Fruit fly (Drosophila melanogaster) whole organism, embryonic: Measurements from ENCODE around the gene Rad9.
A peak's percentile ranks its signal among the peaks of the same experiment; 100 is the strongest.

ENCODE experiments used
- B-H1 ChIP-seq: fragments of 200-800 bp; sonication (Bioruptor generic); IDR thresholded peaks from 3 replicates; pipeline ENCODE4 v1.3.6; 2022; ENCODE audit warnings: missing biosample characterization, missing genetic modification characterization
- CG10147 ChIP-seq: fragments of 200-800 bp; sonication (Bioruptor generic); optimal IDR thresholded peaks from 2 replicates; lab custom pipeline; 2019; ENCODE audit warnings: missing biosample characterization, mild to moderate bottlenecking, missing genetic modification characterization, moderate library complexity
- CG10274 ChIP-seq: fragments of 200-800 bp; sonication (Bioruptor generic); optimal IDR thresholded peaks from 3 replicates; lab custom pipeline; 2017; ENCODE audit warnings: missing biosample characterization, mild to moderate bottlenecking, missing genetic modification characterization
- CG11695 ChIP-seq: fragments of 200-800 bp; sonication (Bioruptor generic); IDR thresholded peaks from 3 replicates; pipeline ENCODE4 v1.3.6; 2022; ENCODE audit warnings: missing biosample characterization, missing genetic modification characterization
- CG11696 ChIP-seq: fragments of 200-800 bp; sonication (Bioruptor generic); IDR thresholded peaks from 2 replicates; pipeline ENCODE4 v1.3.6; 2022; ENCODE audit warnings: missing biosample characterization, missing genetic modification characterization
- CG1233 ChIP-seq: fragments of 200-800 bp; sonication (Bioruptor generic); optimal IDR thresholded peaks from 4 replicates; lab custom pipeline; 2018; ENCODE audit warnings: missing biosample characterization, mild to moderate bottlenecking, missing genetic modification characterization
- CG12942 ChIP-seq: fragments of 200-800 bp; sonication (Bioruptor generic); optimal IDR thresholded peaks from 3 replicates; lab custom pipeline; 2016; ENCODE audit warnings: missing biosample characterization, missing genetic modification characterization
- CG13123 ChIP-seq: fragments of 200-800 bp; sonication (Bioruptor generic); optimal IDR thresholded peaks from 2 replicates; lab custom pipeline; 2016; ENCODE audit warnings: missing biosample characterization, missing genetic modification characterization
- CG15601 ChIP-seq: fragments of 200-800 bp; sonication (Bioruptor generic); optimal IDR thresholded peaks from 3 replicates; lab custom pipeline; 2019; ENCODE audit warnings: missing biosample characterization, mild to moderate bottlenecking, missing genetic modification characterization, moderate library complexity
- CG17328 ChIP-seq: fragments of 200-800 bp; sonication (Bioruptor generic); IDR thresholded peaks from 2 replicates; pipeline ENCODE4 v1.3.6; 2022; ENCODE audit warnings: missing biosample characterization, missing genetic modification characterization
- CG18262 ChIP-seq: fragments of 200-800 bp; optimal IDR thresholded peaks from 3 replicates; lab custom pipeline; 2019; ENCODE audit warnings: missing biosample characterization, mild to moderate bottlenecking, missing genetic modification characterization, moderate library complexity
- CG2120 ChIP-seq: fragments of 200-800 bp; sonication (Bioruptor generic); optimal IDR thresholded peaks from 3 replicates; lab custom pipeline; 2016; ENCODE audit warnings: missing biosample characterization, missing genetic modification characterization
- CG2678 ChIP-seq: fragments of 200-800 bp; sonication (Bioruptor generic); optimal IDR thresholded peaks from 3 replicates; lab custom pipeline; 2019; ENCODE audit warnings: missing biosample characterization, mild to moderate bottlenecking, missing genetic modification characterization, moderate library complexity
- CG3995 ChIP-seq: fragments of 200-800 bp; sonication (Bioruptor generic); optimal IDR thresholded peaks from 3 replicates; lab custom pipeline; 2016; ENCODE audit warnings: missing biosample characterization, missing genetic modification characterization
- CG4328 ChIP-seq: fragments of 200-800 bp; sonication (Bioruptor generic); optimal IDR thresholded peaks from 3 replicates; lab custom pipeline; 2017; ENCODE audit warnings: missing biosample characterization, missing genetic modification reagents, missing genetic modification characterization
- CG4820 ChIP-seq: fragments of 200-800 bp; sonication (Bioruptor generic); optimal IDR thresholded peaks from 3 replicates; lab custom pipeline; 2016; ENCODE audit warnings: missing biosample characterization, missing genetic modification characterization
- CG5180 ChIP-seq: fragments of 200-800 bp; sonication (Bioruptor generic); optimal IDR thresholded peaks from 3 replicates; lab custom pipeline; 2017; ENCODE audit warnings: missing biosample characterization, missing genetic modification characterization, mild to moderate bottlenecking, moderate library complexity, missing genetic modification reagents
- CG7745 ChIP-seq: fragments of 200-800 bp; sonication (Bioruptor generic); optimal IDR thresholded peaks from 2 replicates; lab custom pipeline; 2018; ENCODE audit warnings: missing biosample characterization, mild to moderate bottlenecking, missing genetic modification characterization, moderate library complexity
- CG8478 ChIP-seq: fragments of >200 bp; optimal IDR thresholded peaks from 2 replicates; lab custom pipeline; 2018
- CG8765 ChIP-seq: fragments of 200-800 bp; sonication (Bioruptor generic); IDR thresholded peaks from 2 replicates; pipeline ENCODE4 v1.3.6; 2022; ENCODE audit warnings: missing biosample characterization, missing genetic modification characterization
- CG9215 ChIP-seq: fragments of 200-800 bp; sonication (Bioruptor generic); IDR thresholded peaks from 2 replicates; pipeline ENCODE4 v1.3.6; 2022; ENCODE audit warnings: missing biosample characterization, missing genetic modification characterization
- Chrac-16 ChIP-seq: fragments of 200-800 bp; sonication (Bioruptor generic); optimal IDR thresholded peaks from 3 replicates; lab custom pipeline; 2016; ENCODE audit warnings: missing biosample characterization, missing genetic modification characterization
- ERR ChIP-seq: fragments of 200-800 bp; sonication (Bioruptor generic); optimal IDR thresholded peaks from 2 replicates; lab custom pipeline; 2016; ENCODE audit warnings: missing biosample characterization, missing genetic modification characterization
- Hey ChIP-seq: fragments of 200-800 bp; sonication (Bioruptor generic); optimal IDR thresholded peaks from 3 replicates; lab custom pipeline; 2018; ENCODE audit warnings: missing biosample characterization, mild to moderate bottlenecking, missing genetic modification characterization
- NC2α ChIP-seq: fragments of 200-800 bp; sonication (Bioruptor generic); optimal IDR thresholded peaks from 2 replicates; lab custom pipeline; 2016; ENCODE audit warnings: missing biosample characterization, missing genetic modification characterization
- Oli ChIP-seq: fragments of 200-800 bp; sonication (Bioruptor generic); optimal IDR thresholded peaks from 2 replicates; lab custom pipeline; 2018; ENCODE audit warnings: missing biosample characterization, mild to moderate bottlenecking, missing genetic modification characterization, moderate library complexity
- Poxn ChIP-seq: fragments of 200-800 bp; sonication (Bioruptor generic); IDR thresholded peaks from 2 replicates; pipeline ENCODE4 v1.3.6; 2022; ENCODE audit warnings: missing biosample characterization, missing genetic modification characterization
- Taf1 ChIP-seq: fragments of 200-800 bp; sonication (Bioruptor generic); IDR thresholded peaks from 2 replicates; pipeline ENCODE4 v1.3.6; 2022; ENCODE audit warnings: missing biosample characterization, missing genetic modification characterization
- ash1 ChIP-seq: fragments of 200-800 bp; sonication (Bioruptor generic); optimal IDR thresholded peaks from 2 replicates; lab custom pipeline; 2018; ENCODE audit warnings: missing biosample characterization, mild to moderate bottlenecking, missing genetic modification characterization
- bsh ChIP-seq, 2 experiments: fragments of 200-800 bp; sonication (Bioruptor generic); optimal IDR thresholded peaks; 2 replicates each; lab custom pipeline; 2017 to 2018; ENCODE audit warnings: mild to moderate bottlenecking in 2 of 2, missing biosample characterization in 2 of 2, missing genetic modification characterization in 2 of 2, moderate library complexity in 1 of 2
- crp ChIP-seq, 2 experiments: fragments of 200-800 bp; sonication (Bioruptor generic); optimal IDR thresholded peaks; 2 replicates in 1 of 2; 3 replicates in 1 of 2; lab custom pipeline; 2017; ENCODE audit warnings: missing biosample characterization in 2 of 2, missing genetic modification characterization in 2 of 2, mild to moderate bottlenecking in 1 of 2, moderate library complexity in 1 of 2
- en ChIP-seq: fragments of 200-800 bp; sonication (Bioruptor generic); optimal IDR thresholded peaks from 2 replicates; lab custom pipeline; 2016; ENCODE audit warnings: missing biosample characterization, missing genetic modification characterization
- gro ChIP-seq: fragments of 200-800 bp; sonication (Bioruptor generic); optimal IDR thresholded peaks from 2 replicates; lab custom pipeline; 2016; ENCODE audit warnings: missing biosample characterization, missing genetic modification characterization
- kni ChIP-seq: fragments of 200-800 bp; sonication (Bioruptor generic); optimal IDR thresholded peaks from 3 replicates; lab custom pipeline; 2017; ENCODE audit warnings: mild to moderate bottlenecking, missing biosample characterization, missing genetic modification reagents, missing genetic modification characterization
- mam ChIP-seq: fragments of 200-800 bp; sonication (Bioruptor generic); optimal IDR thresholded peaks from 3 replicates; lab custom pipeline; 2016; ENCODE audit warnings: missing biosample characterization, missing genetic modification characterization
- p53 ChIP-seq: fragments of 200-800 bp; sonication (Bioruptor generic); optimal IDR thresholded peaks from 2 replicates; lab custom pipeline; 2016; ENCODE audit warnings: missing biosample characterization, missing genetic modification characterization
- peb ChIP-seq: fragments of 200-800 bp; sonication (Bioruptor generic); IDR thresholded peaks from 2 replicates; pipeline ENCODE4 v1.3.6; 2022; ENCODE audit warnings: missing biosample characterization, missing genetic modification characterization
- pfk ChIP-seq: fragments of 200-800 bp; sonication (Bioruptor generic); optimal IDR thresholded peaks from 2 replicates; lab custom pipeline; 2018; ENCODE audit warnings: missing biosample characterization, mild to moderate bottlenecking, missing genetic modification characterization, moderate library complexity
- phol ChIP-seq: fragments of 200-800 bp; sonication (Bioruptor generic); optimal IDR thresholded peaks from 3 replicates; lab custom pipeline; 2018; ENCODE audit warnings: missing biosample characterization, mild to moderate bottlenecking, missing genetic modification characterization, moderate library complexity
- salm ChIP-seq: fragments of 200-800 bp; sonication (Bioruptor generic); optimal IDR thresholded peaks from 2 replicates; lab custom pipeline; 2018; ENCODE audit warnings: missing biosample characterization, mild to moderate bottlenecking, missing genetic modification characterization
- slou ChIP-seq: fragments of 200-800 bp; sonication (Bioruptor generic); optimal IDR thresholded peaks from 3 replicates; lab custom pipeline; 2016; ENCODE audit warnings: missing biosample characterization, missing genetic modification characterization
- slp2 ChIP-seq: fragments of 200-800 bp; sonication (Bioruptor generic); optimal IDR thresholded peaks from 2 replicates; lab custom pipeline; 2016; ENCODE audit warnings: missing biosample characterization, missing genetic modification characterization
- so ChIP-seq: fragments of 200-800 bp; sonication (Bioruptor generic); IDR thresholded peaks from 3 replicates; pipeline ENCODE4 v1.3.6; 2022; ENCODE audit warnings: missing biosample characterization, missing genetic modification characterization
- sob ChIP-seq: fragments of 200-800 bp; sonication (Bioruptor generic); IDR thresholded peaks from 2 replicates; pipeline ENCODE4 v1.3.6; 2022; ENCODE audit warnings: missing biosample characterization, missing genetic modification characterization
- ssp ChIP-seq: fragments of 200-800 bp; sonication (Bioruptor generic); IDR thresholded peaks from 2 replicates; pipeline ENCODE4 v1.3.6; 2022; ENCODE audit warnings: missing biosample characterization, missing genetic modification characterization
- tap ChIP-seq: fragments of 200-800 bp; optimal IDR thresholded peaks from 3 replicates; lab custom pipeline; 2019; ENCODE audit warnings: missing biosample characterization, mild to moderate bottlenecking, missing genetic modification characterization, moderate library complexity
- toy ChIP-seq: fragments of 200-800 bp; sonication (Bioruptor generic); IDR thresholded peaks from 2 replicates; pipeline ENCODE4 v1.3.6; 2022; ENCODE audit warnings: missing biosample characterization, missing genetic modification characterization
- ttk ChIP-seq: fragments of 200-800 bp; sonication (Bioruptor generic); IDR thresholded peaks from 2 replicates; pipeline ENCODE4 v2.1.2; 2022; ENCODE audit warnings: missing biosample characterization, missing genetic modification characterization
- tx ChIP-seq: fragments of 200-800 bp; sonication (Bioruptor generic); optimal IDR thresholded peaks from 2 replicates; lab custom pipeline; 2016; ENCODE audit warnings: missing biosample characterization, missing genetic modification characterization
- zfh2 ChIP-seq: fragments of 200-800 bp; sonication (Bioruptor generic); optimal IDR thresholded peaks from 2 replicates; lab custom pipeline; 2016; ENCODE audit warnings: missing biosample characterization, missing genetic modification characterization

Rad9 gene

dm6 chr3L:18869035-18869826 is 3.1 kb downstream of the Rad9 start, which contains the start of gene Grx1 (continued):
- TF ChIP-seq B-H1 (no peak), slp2 (GFP tag; lab: Kevin White, UChicago) (no peak), CG7745 (tag; lab: Kevin White, UChicago) (no peak), crp (GFP tag; optimal IDR thresholded peaks at IDR 0.05; lab: Kevin White, UChicago) (peak; percentile 49 to 90), peb (GFP tag; lab: Robert Waterston, UW) (no peak), tap (tag; lab: Kevin White, UChicago) (peak; percentile 61), ssp (peak; percentile 52; the same call in 1 of the 2 replicates), Oli (tag; lab: Kevin White, UChicago) (peak; percentile 22), CG10274 (GFP tag; lab: Kevin White, UChicago) (no peak), p53 (GFP tag; lab: Kevin White, UChicago) (no peak), en (GFP tag; lab: Kevin White, UChicago) (no peak), ERR (no peak), ash1 (GFP tag; lab: Kevin White, UChicago) (no peak), CG13123 (GFP tag; lab: Kevin White, UChicago) (peak; percentile 21), CG17328 (GFP tag; lab: Robert Waterston, UW) (no peak), CG8478 (no peak), Taf1 (GFP tag; lab: Robert Waterston, UW) (peak; percentile 32; the same call in 1 of the 2 replicates), NC2α (no peak), CG5180 (GFP tag; lab: Kevin White, UChicago) (peak; percentile 6), salm (tag; lab: Kevin White, UChicago) (no peak), CG10147 (GFP tag; lab: Kevin White, UChicago) (peak; percentile 38), tx (peak; percentile 9), CG11695 (GFP tag; lab: Robert Waterston, UW) (no peak; the same call in 2 of the 3 replicates), Chrac-16 (peak; percentile 44), CG2120 (GFP tag; lab: Kevin White, UChicago) (peak; percentile 68), CG4820 (GFP tag; lab: Kevin White, UChicago) (peak; percentile 31), mam (GFP tag; lab: Kevin White, UChicago) (peak; percentile 52), so (no peak), kni (no peak), CG15601 (tag; lab: Kevin White, UChicago) (peak; percentile 54), gro (GFP tag; lab: Kevin White, UChicago) (no peak), CG12942 (GFP tag; lab: Kevin White, UChicago) (no peak), zfh2 (GFP tag; lab: Kevin White, UChicago) (peak; percentile 23), toy (GFP tag; lab: Robert Waterston, UW) (no peak), Hey (no peak), CG2678 (tag; lab: Kevin White, UChicago) (peak; percentile 63), CG1233 (GFP tag; lab: Kevin White, UChicago) (peak; percentile 38), bsh (GFP tag; optimal IDR thresholded peaks at IDR 0.05; lab: Kevin White, UChicago) (peak in 1 of 2 experiments; percentile 57), CG3995 (GFP tag; lab: Kevin White, UChicago) (peak; percentile 33), slou (GFP tag; lab: Kevin White, UChicago) (no peak), CG18262 (peak; percentile 61), Poxn (GFP tag; lab: Robert Waterston, UW) (no peak), CG9215 (GFP tag; lab: Robert Waterston, UW) (no peak), CG11696 (GFP tag; lab: Robert Waterston, UW) (no peak), phol (tag; lab: Kevin White, UChicago) (peak; percentile 50), pfk (GFP tag; lab: Kevin White, UChicago) (no peak), ttk (GFP tag; lab: Robert Waterston, UW) (no peak), CG4328 (GFP tag; lab: Kevin White, UChicago) (peak; percentile 43), CG8765 (GFP tag; lab: Robert Waterston, UW) (no peak), sob (peak; percentile 33; the same call in 1 of the 2 replicates)
